Worm (Caenorhabditis elegans) whole organism, mixed stage, embryonic: ENCODE results near the gene C14B9.10.

Source experiments
- nhr-237 ChIP-seq: fragments of 150-350 bp; optimal IDR thresholded peaks from 2 replicates; lab custom pipeline; 2014; ENCODE audit warnings: missing biosample characterization, missing genetic modification characterization
- nhr-28 ChIP-seq: fragments of 150-350 bp; optimal IDR thresholded peaks from 2 replicates; lab custom pipeline; 2014; ENCODE audit warnings: missing biosample characterization, missing genetic modification characterization
- pha-4 ChIP-seq: fragments of 150-350 bp; optimal IDR thresholded peaks from 2 replicates; lab custom pipeline; 2018; ENCODE audit warnings: missing biosample characterization, missing genetic modification reagents, missing genetic modification characterization
- tbx-8 ChIP-seq: fragments of 200-800 bp; sonication (Bioruptor generic); optimal IDR thresholded peaks from 2 replicates; lab custom pipeline; 2018; ENCODE audit warnings: mild to moderate bottlenecking, missing genetic modification characterization, moderate library complexity, missing compliant biosample characterization

DNA sequence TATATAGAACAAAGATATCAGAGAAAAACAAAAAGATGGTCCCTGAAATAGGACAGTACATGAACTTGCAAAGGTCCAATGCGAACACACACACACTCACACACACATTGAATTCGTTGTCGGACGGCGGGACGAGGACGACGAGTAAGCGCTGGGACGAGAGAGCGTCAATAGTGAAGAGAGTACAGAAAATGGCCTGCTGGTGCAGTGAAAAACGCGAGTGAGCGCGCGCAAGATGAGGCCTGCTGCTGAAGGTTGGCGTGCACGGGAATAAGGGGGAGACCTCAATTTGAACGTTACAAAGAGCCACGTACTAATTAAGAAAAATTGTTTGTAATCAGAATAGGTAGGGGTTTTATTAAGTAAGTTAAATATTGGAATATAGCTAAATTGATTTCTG is 3.7 kb upstream of the C14B9.10 start:
- no peak for TF ChIP-seq tbx-8 (GFP tag; lab: Kevin White, UChicago)
- TF ChIP-seq nhr-237 (tag; lab: Kevin White, UChicago), result no peak
- TF ChIP-seq nhr-28 (tag; lab: Kevin White, UChicago), result no peak
- TF ChIP-seq pha-4 (tag; lab: Kevin White, UChicago), result peak; percentile 15
